Worm (Caenorhabditis elegans): ENCODE data around the gene srw-35.

The srw-35 gene

DNA sequence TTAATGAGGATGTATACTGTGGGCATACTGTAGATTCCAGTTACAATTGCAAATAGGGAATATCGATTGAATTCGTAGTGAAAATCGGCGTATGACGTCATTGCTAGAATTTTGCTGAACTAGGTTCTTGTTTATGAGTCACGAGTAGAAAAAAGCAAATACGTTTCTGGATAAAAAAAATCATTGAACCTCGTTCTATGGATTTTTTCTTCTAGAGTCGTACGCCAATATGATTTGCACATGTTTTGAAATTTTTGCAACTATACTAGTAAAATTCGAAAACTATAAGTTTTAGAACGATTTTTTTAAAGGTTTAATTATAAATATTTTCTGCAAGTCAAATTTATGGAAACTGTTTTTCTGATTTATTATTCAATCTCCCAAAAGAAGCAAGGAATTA is 4.5 kb upstream of the srw-35 start, which contains the start of gene sru-44:
Gene sru-44 (minus strand): TSS at position 101 of the 400 bp plus-strand sequence.
- TF ChIP-seq W03F9.2 (tag; optimal IDR thresholded peaks at IDR 0.05), result no peak
- TF ChIP-seq him-1 (tag; optimal IDR thresholded peaks at IDR 0.05), result no peak
- TF ChIP-seq dao-5 (tag; optimal IDR thresholded peaks at IDR 0.05), result no peak

DNA sequence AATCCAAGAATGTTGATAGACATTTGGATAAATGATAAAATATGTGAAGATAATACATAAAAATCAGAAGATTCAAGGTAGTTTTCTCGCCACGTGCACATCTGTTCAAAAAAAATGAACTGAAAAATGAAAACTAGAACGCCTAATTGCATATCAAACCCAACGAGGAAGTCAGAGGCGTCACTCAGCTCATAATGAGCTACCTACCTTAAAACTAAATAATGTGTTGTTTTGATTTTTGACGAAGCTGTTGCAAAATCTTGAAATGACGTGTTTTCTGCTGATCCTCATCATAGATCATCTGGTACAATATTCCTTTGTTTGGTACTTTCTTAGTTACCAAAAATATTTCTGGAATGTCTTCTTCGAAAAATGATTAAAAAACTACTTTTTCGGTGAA is 1.4 kb upstream of the srw-35 start, which contains the start of gene srh-138:
Gene srh-138 (minus strand): TSS at position 101 of the 400 bp plus-strand sequence.
- TF ChIP-seq dao-5 (tag; optimal IDR thresholded peaks at IDR 0.05) (no peak), W03F9.2 (tag; optimal IDR thresholded peaks at IDR 0.05) (no peak), him-1 (tag; optimal IDR thresholded peaks at IDR 0.05) (no peak)

DNA sequence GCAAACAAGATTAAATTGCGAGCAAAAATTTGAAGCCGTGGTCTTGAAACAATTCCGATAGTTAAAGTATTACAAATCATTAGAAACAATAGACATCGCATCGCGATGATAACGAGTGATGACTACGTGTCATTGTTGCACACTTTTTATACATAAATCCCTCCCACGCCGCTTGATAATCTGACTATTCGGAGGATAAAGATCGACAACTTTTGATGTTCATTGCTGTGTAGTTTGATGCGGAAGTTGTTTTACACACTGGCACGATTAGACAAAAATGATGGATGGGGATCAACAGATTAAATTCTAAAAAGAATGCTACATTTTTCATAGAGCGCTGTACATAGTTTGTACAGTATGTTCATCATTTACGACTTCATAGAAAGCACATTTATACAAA is 7.0 kb downstream of the srw-35 start, which contains the start of gene T08G3.11:
Gene T08G3.11 (minus strand): TSS at position 101 of the 400 bp plus-strand sequence.
- TF ChIP-seq him-1 (tag; optimal IDR thresholded peaks at IDR 0.05), result no peak
- no peak for TF ChIP-seq dao-5 (tag; optimal IDR thresholded peaks at IDR 0.05)
- TF ChIP-seq W03F9.2 (tag; optimal IDR thresholded peaks at IDR 0.05), result no peak

DNA sequence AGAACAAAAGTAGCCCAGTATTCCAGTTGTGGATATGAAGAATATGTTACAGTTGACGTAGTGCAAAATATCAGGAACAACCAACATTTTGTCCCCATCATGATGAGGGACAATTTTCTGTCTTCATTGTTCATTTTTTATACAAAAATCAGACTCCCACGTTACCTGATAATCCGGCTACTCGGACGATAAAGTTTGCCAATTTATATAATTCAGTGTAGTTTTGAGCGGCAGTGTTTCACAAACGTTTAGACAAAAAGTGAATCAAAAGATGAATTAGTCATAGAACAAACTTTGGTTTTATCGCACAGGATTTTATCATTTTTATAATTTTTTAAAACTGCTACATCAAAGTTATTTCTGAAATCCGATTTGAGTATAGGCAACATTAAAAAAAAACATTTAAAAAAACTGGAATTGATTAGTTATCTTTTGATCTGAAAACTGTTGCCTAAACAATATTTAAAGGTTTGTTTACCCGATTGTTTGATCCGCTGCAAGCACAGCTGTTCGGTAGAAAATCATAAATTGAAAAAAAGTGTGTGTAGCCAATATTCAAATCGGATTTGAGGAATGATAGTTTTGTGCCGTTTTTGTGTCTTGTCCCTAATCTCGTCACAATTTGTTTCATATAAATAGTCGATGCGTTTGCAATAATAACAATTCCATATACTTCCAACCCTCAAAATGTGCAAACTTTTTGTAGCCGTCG is 8.8 kb downstream of the srw-35 start, which contains the start of the genes F57E7.4 and spig-6:
Gene F57E7.4 (minus strand): TSS at position 101 of the 712 bp plus-strand sequence.
Gene spig-6 (plus strand): TSS at position 662 of the 712 bp plus-strand sequence.
- TF ChIP-seq him-1 (tag; optimal IDR thresholded peaks at IDR 0.05) (no peak), W03F9.2 (tag; optimal IDR thresholded peaks at IDR 0.05) (no peak), dao-5 (tag; optimal IDR thresholded peaks at IDR 0.05) (no peak)

DNA sequence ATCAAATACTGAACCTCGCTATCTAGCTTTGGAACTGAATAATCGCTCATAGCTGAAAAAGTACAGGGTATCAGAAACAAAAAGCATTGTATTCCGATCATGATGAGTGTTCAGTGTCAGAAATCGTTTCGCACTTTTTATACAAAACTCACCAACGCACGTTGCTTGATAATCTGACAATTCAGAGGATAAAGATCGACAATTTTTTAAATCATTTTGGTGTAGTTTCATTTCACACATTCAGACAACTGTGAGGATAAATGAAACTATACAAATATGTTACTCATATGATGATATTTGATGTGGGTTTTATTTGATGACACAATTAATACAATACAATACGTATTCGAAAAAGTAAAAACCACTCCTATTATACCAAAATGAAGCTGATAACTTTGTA is 10.7 kb downstream of the srw-35 start, which contains the start of gene F57E7.2:
Gene F57E7.2 (minus strand): TSS at position 101 of the 400 bp plus-strand sequence.
- no peak for TF ChIP-seq W03F9.2 (tag; optimal IDR thresholded peaks at IDR 0.05)
- no peak for TF ChIP-seq him-1 (tag; optimal IDR thresholded peaks at IDR 0.05)
- TF ChIP-seq dao-5 (tag; optimal IDR thresholded peaks at IDR 0.05), result no peak

DNA sequence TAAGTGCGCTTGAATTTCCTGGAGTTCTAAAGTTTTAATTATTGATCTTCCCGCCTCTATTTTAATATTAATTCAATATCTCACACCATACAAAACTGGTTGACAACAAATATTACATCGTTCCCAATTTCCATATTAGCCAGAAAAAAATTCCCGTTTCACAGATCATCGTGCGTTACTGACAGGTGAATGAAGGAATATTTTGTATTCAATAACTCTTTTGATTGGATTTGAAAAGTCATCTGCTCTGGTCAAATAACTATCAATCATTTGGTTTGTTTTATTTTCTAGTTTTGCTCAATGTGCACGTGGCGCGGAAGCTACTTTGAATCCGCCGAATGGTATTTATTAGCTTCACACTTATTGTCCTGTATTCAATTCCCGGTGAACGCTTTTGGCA is 11.4 kb downstream of the srw-35 start, which contains the start of gene srh-139:
Gene srh-139 (plus strand): TSS at position 301 of the 400 bp plus-strand sequence.
- TF ChIP-seq W03F9.2 (tag; optimal IDR thresholded peaks at IDR 0.05), result no peak

DNA sequence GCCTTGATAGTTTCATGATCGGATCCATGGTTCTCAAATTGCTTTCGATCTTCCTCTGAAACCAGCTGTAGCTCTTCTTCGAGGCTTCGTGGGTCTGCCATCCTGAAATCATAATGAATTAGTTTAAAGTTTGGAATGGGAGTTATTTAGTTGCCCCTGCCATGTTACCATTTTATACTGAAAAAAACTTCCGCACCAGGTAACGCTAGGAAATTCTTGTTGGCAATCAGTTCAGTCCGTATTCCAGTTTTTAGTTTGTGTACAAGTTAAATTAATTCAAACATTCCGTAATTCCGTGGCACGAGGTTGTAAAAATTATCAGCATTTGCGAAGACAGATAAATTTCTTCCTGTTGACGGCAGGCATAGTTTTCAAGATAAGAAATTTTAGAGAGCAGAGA is 15.2 kb downstream of the srw-35 start, which contains the start of gene Y32B12A.5:
Gene Y32B12A.5 (minus strand): TSS at position 101 of the 400 bp plus-strand sequence.
- no peak for TF ChIP-seq him-1 (tag; optimal IDR thresholded peaks at IDR 0.05)
- TF ChIP-seq dao-5 (tag; optimal IDR thresholded peaks at IDR 0.05), result no peak
- TF ChIP-seq W03F9.2 (tag; optimal IDR thresholded peaks at IDR 0.05), result no peak

DNA sequence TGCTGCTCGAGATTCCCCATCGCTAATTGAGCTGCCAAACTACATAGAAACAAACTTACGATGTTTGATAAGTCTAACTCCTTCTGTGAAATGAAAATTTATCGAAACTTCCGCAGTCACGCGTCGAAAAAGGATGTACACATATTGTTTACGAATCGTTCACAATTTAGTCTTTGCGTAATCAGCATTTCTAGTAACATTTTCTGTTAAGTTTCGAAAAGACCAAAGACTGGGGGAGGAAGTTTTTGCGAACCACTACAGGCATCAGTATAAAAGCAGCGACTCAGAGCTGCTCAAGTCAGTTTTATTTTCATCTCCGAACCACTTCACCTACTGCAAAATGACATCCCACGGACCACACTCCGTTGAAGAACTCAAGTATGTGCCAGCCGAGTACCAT is 15.9 kb downstream of the srw-35 start, which contains the start of gene sqst-4:
Gene sqst-4 (plus strand): TSS at position 301 of the 400 bp plus-strand sequence.
- TF ChIP-seq W03F9.2 (tag; optimal IDR thresholded peaks at IDR 0.05), result no peak
- TF ChIP-seq dao-5 (tag; optimal IDR thresholded peaks at IDR 0.05), result no peak
- no peak for TF ChIP-seq him-1 (tag; optimal IDR thresholded peaks at IDR 0.05)

DNA sequence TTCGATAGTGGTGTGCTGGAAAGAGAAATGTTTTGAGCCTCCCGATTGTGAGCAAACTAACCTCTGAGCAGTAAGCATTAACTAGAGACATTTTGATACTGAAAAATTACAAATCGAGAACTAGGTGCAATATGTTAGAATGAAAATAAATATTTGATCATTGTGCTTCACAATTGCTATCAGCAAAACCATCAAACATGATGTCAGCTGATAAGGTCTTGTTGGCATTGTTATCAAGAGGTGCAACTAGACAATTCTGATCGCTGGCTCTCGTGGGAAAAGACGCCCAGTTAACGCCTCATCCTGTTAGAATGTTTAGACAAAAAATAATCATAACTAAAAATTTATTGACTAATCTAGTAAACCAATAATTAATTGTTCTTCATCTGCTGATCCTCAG is 22.0 kb downstream of the srw-35 start, which contains the start of gene comt-2:
Gene comt-2 (minus strand): TSS at position 131 of the 400 bp plus-strand sequence.
- no peak for TF ChIP-seq W03F9.2 (tag; optimal IDR thresholded peaks at IDR 0.05)
- TF ChIP-seq him-1 (tag; optimal IDR thresholded peaks at IDR 0.05), result no peak
- TF ChIP-seq dao-5 (tag; optimal IDR thresholded peaks at IDR 0.05), result no peak

DNA sequence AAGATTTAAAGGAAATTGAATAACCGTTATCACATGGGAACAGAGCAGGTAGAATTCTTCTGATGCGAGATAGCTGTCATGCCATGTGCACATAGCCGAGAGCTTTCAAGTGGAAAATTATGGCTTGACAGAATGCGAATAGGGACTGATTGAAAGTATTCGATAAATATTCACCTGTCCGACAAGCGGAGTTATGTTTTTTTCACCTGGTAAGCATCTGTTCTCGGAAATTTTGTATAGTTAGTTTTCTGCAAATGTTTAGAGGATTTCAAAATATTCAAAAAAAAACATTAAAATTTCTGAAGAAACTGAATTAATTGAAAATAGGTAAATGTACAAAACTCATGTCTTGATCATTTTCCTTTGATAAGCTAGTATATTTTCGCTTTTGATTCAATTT is 25.2 kb downstream of the srw-35 start, which contains the start of gene srh-136:
Gene srh-136 (minus strand): TSS at position 93 of the 400 bp plus-strand sequence.
- TF ChIP-seq W03F9.2 (tag; optimal IDR thresholded peaks at IDR 0.05) (no peak), dao-5 (tag; optimal IDR thresholded peaks at IDR 0.05) (no peak), him-1 (tag; optimal IDR thresholded peaks at IDR 0.05) (no peak)

DNA sequence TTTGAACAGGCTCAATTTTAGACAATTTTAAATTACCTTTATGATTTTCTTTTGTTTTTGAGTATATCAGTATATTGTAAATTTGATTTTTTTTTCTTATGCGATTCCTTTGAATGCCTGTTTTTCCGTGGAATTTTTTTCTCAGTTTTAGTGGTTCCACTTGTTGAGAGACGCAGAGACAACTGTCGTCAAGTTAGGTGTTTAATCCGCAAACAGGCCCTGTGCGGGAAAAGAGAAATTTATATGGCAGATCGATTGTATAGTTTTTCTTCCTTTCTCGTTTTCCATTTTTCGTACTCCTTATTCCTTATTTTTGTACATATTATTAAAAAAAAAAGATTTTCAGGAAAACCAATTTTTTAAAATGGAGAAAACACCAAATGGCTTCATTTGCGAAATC is 26.7 kb downstream of the srw-35 start, which contains the start of gene F36D3.1:
Gene F36D3.1 (plus strand): TSS at position 347 of the 400 bp plus-strand sequence.
- TF ChIP-seq him-1 (tag; optimal IDR thresholded peaks at IDR 0.05) (no peak), W03F9.2 (tag; optimal IDR thresholded peaks at IDR 0.05) (no peak), dao-5 (tag; optimal IDR thresholded peaks at IDR 0.05) (no peak)

DNA sequence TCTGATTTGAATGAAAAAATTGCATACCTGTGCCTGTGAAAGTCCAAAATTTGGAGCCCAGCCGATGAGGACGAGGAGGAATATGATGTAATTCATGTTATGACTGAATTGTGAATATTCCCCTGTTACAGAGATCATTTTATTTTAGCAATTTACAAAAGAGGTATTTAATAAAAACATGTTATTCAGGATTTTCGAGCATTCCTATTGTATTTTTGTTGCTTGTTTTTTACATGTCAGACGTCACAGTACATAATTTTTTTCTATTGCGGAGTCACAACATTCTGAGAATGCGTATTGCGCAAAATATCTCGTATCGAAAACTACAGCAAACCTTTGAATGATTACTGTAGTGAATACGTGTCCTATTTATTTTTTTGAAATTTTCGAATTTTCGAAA is 30.9 kb downstream of the srw-35 start, which contains the start of gene F36D3.14:
Gene F36D3.14 (minus strand): TSS at position 101 of the 400 bp plus-strand sequence.
- TF ChIP-seq dao-5 (tag; optimal IDR thresholded peaks at IDR 0.05) (no peak), him-1 (tag; optimal IDR thresholded peaks at IDR 0.05) (no peak), W03F9.2 (tag; optimal IDR thresholded peaks at IDR 0.05) (no peak)

DNA sequence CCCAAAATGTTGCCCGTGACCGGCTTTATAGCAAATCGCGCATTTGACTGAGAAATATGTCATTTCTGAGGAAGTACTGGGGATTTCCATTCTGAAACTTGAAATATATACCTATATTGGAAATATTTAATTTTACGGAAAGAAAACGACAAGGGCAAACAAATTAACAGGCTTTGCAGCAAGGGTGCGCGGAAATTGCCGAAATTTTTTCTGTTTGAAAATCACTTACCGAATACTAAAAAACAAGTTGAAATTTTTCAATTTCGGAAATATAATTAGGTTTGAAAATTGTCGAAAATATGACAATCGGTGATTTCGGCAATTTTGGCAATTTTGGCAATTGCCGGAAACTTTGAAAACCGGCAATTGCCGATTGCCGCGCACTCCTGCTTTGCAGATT is 33.5 kb downstream of the srw-35 start, which contains the start of gene nhr-54:
Gene nhr-54 (minus strand): TSS at position 101 of the 400 bp plus-strand sequence.
- no peak for TF ChIP-seq him-1 (tag; optimal IDR thresholded peaks at IDR 0.05)
- TF ChIP-seq W03F9.2 (tag; optimal IDR thresholded peaks at IDR 0.05), result no peak

DNA sequence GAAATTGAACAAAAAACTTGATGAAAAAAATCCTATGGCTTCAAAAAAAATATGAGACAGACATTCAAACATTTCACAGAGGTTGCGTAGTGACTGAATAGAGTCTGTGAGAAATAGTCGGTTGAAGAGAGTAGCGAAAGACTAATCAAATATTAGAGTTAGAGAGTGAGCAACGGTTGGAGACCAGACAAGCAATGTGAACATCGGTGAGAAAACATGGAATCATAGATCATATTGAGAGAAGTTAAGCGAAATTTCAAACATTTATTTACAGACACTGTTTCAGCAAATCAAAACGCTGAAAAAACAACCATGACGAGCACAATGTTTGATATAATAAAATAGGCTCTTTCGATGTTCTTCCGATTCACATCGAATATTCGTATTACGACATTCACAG is 34.3 kb downstream of the srw-35 start:
- TF ChIP-seq W03F9.2 (tag; optimal IDR thresholded peaks at IDR 0.05) (no peak), dao-5 (tag; optimal IDR thresholded peaks at IDR 0.05) (no peak), him-1 (tag; optimal IDR thresholded peaks at IDR 0.05) (no peak)
